Worm (Caenorhabditis elegans) whole organism, L4 larva: ENCODE data around the gene C09H10.9.

Experiments used
- D1046.2 ChIP-seq: fragments of 200-800 bp; sonication (Bioruptor generic); IDR thresholded peaks from 2 replicates; pipeline ENCODE4 v1.3.6; 2022; ENCODE audit warnings: missing genetic modification characterization, missing compliant biosample characterization
- F37D6.2 ChIP-seq: sonication (generic microtip); optimal IDR thresholded peaks from 2 replicates; lab custom pipeline; 2016; ENCODE audit warnings: mild to moderate bottlenecking, missing genetic modification characterization, missing compliant biosample characterization
- F44E2.7 ChIP-seq: fragments of 200-800 bp; sonication (Bioruptor generic); IDR thresholded peaks from 2 replicates; pipeline ENCODE4 v2.1.2; 2022; ENCODE audit warnings: missing genetic modification characterization, missing compliant biosample characterization
- T26A8.4 ChIP-seq: fragments of 200-800 bp; sonication (Bioruptor generic); IDR thresholded peaks from 2 replicates; pipeline ENCODE4 v1.3.6; 2022; ENCODE audit warnings: missing genetic modification characterization, missing compliant biosample characterization
- Y105C5A.15 ChIP-seq: fragments of 200-800 bp; sonication (Bioruptor generic); IDR thresholded peaks from 2 replicates; pipeline ENCODE4 v1.3.6; 2022; ENCODE audit warnings: missing genetic modification characterization, missing compliant biosample characterization
- arid-1 ChIP-seq: fragments of 200-800 bp; sonication (Bioruptor generic); conservative IDR thresholded peaks from 2 replicates; pipeline ENCODE4 v1.3.6; 2022; ENCODE audit warnings: missing genetic modification reagents, missing genetic modification characterization, missing compliant biosample characterization
- ceh-32 ChIP-seq: sonication (generic microtip); optimal IDR thresholded peaks from 2 replicates; lab custom pipeline; 2016; ENCODE audit warnings: mild to moderate bottlenecking, missing genetic modification characterization, missing compliant biosample characterization; ENCODE audit not compliant: poor library complexity
- ces-1 ChIP-seq: fragments of 150-350 bp; sonication (generic microtip); optimal IDR thresholded peaks from 4 replicates; lab custom pipeline; 2014; ENCODE audit warnings: missing biosample characterization, missing genetic modification reagents, missing genetic modification characterization
- daf-16 ChIP-seq, 3 experiments: sonication (generic microtip); optimal IDR thresholded peaks; 2 replicates each; lab custom pipeline; 2016 to 2017; ENCODE audit warnings: missing genetic modification characterization in 3 of 3, missing genetic modification reagents in 3 of 3, mild to moderate bottlenecking in 2 of 3, missing compliant biosample characterization in 2 of 3, missing biosample characterization in 1 of 3, moderate library complexity in 1 of 3
- daf-19 ChIP-seq: fragments of 200-800 bp; sonication (Bioruptor generic); conservative IDR thresholded peaks from 2 replicates; pipeline ENCODE4 v1.3.6; 2022; ENCODE audit warnings: missing genetic modification characterization, missing compliant biosample characterization
- dmd-6 ChIP-seq: fragments of 200-800 bp; sonication (Bioruptor generic); IDR thresholded peaks from 2 replicates; pipeline ENCODE4 v1.3.6; 2022; ENCODE audit warnings: missing genetic modification reagents, missing genetic modification characterization, missing compliant biosample characterization
- fkh-10 ChIP-seq: fragments of 150-350 bp; optimal IDR thresholded peaks from 2 replicates; lab custom pipeline; 2014; ENCODE audit warnings: missing biosample characterization, missing genetic modification reagents, missing genetic modification characterization
- gei-8 ChIP-seq: fragments of 200-800 bp; sonication (Bioruptor generic); optimal IDR thresholded peaks from 2 replicates; lab custom pipeline; 2018; ENCODE audit warnings: mild to moderate bottlenecking, missing genetic modification characterization, missing compliant biosample characterization
- hlh-11 ChIP-seq: fragments of 200-800 bp; sonication (Bioruptor generic); optimal IDR thresholded peaks from 2 replicates; lab custom pipeline; 2018; ENCODE audit warnings: mild to moderate bottlenecking, missing genetic modification characterization, missing compliant biosample characterization
- hlh-30 ChIP-seq: sonication (generic microtip); optimal IDR thresholded peaks from 2 replicates; lab custom pipeline; 2017; ENCODE audit warnings: antibody characterized with exemption, mild to moderate bottlenecking, missing genetic modification characterization, missing compliant biosample characterization; ENCODE audit not compliant: insufficient read depth
- lin-1 ChIP-seq: fragments of 200-800 bp; sonication (Bioruptor generic); IDR thresholded peaks from 2 replicates; pipeline ENCODE4 v1.3.6; 2022; ENCODE audit warnings: missing genetic modification reagents, missing genetic modification characterization, missing compliant biosample characterization
- lsy-2 ChIP-seq, 2 experiments: fragments of 150-350 bp in 1 of 2; sonication (generic microtip) in 1 of 2; optimal IDR thresholded peaks; 2 replicates each; lab custom pipeline; 2014 to 2017; ENCODE audit warnings: missing biosample characterization in 2 of 2, missing genetic modification characterization in 2 of 2
- madf-5 ChIP-seq, 2 experiments: fragments of 200-800 bp; sonication (Bioruptor generic); IDR thresholded peaks; 2 replicates each; pipeline ENCODE4 v1.3.6; 2022; ENCODE audit warnings: missing compliant biosample characterization in 2 of 2, missing genetic modification characterization in 2 of 2
- madf-9 ChIP-seq: fragments of 200-800 bp; sonication (Bioruptor generic); conservative IDR thresholded peaks from 2 replicates; pipeline ENCODE4 v1.3.6; 2022; ENCODE audit warnings: missing genetic modification reagents, missing genetic modification characterization, missing compliant biosample characterization
- mdt-29 ChIP-seq: fragments of 200-800 bp; sonication (Bioruptor generic); IDR thresholded peaks from 2 replicates; pipeline ENCODE4 v1.3.6; 2022; ENCODE audit warnings: missing genetic modification reagents, missing genetic modification characterization, missing compliant biosample characterization
- mep-1 ChIP-seq: fragments of 150-350 bp; sonication (generic microtip); optimal IDR thresholded peaks from 3 replicates; lab custom pipeline; 2014; ENCODE audit warnings: missing biosample characterization, missing genetic modification characterization
- mes-2 ChIP-seq: sonication (generic microtip); optimal IDR thresholded peaks from 2 replicates; lab custom pipeline; 2016; ENCODE audit warnings: missing genotype, mild to moderate bottlenecking, missing genetic modification characterization, missing compliant biosample characterization; ENCODE audit not compliant: poor library complexity, severe bottlenecking
- nhr-10 ChIP-seq: fragments of 150-350 bp; optimal IDR thresholded peaks from 2 replicates; lab custom pipeline; 2014; ENCODE audit warnings: missing biosample characterization, missing genetic modification characterization
- nhr-111 ChIP-seq: fragments of 200-800 bp; sonication (Bioruptor generic); optimal IDR thresholded peaks from 2 replicates; lab custom pipeline; 2018; ENCODE audit warnings: mild to moderate bottlenecking, missing genetic modification characterization, missing compliant biosample characterization
- nhr-237 ChIP-seq: sonication (generic microtip); optimal IDR thresholded peaks from 2 replicates; lab custom pipeline; 2017; ENCODE audit warnings: missing biosample characterization, missing genetic modification characterization
- nhr-25 ChIP-seq: sonication (generic microtip); optimal IDR thresholded peaks from 2 replicates; lab custom pipeline; 2017; ENCODE audit warnings: missing genetic modification characterization, mild to moderate bottlenecking, missing compliant biosample characterization, antibody characterized with exemption, moderate library complexity, borderline replicate concordance; ENCODE audit not compliant: insufficient read depth
- nhr-28 ChIP-seq: fragments of 150-350 bp; optimal IDR thresholded peaks from 2 replicates; lab custom pipeline; 2014; ENCODE audit warnings: missing biosample characterization, missing genetic modification characterization
- nhr-41 ChIP-seq: fragments of 200-800 bp; sonication (Bioruptor generic); IDR thresholded peaks from 2 replicates; pipeline ENCODE4 v1.3.6; 2022; ENCODE audit warnings: missing genetic modification reagents, missing genetic modification characterization, missing compliant biosample characterization
- nhr-6 ChIP-seq: fragments of 150-350 bp; optimal IDR thresholded peaks from 2 replicates; lab custom pipeline; 2014; ENCODE audit warnings: missing biosample characterization, missing genetic modification characterization
- nhr-77 ChIP-seq: fragments of 150-350 bp; optimal IDR thresholded peaks from 2 replicates; lab custom pipeline; 2014; ENCODE audit warnings: missing biosample characterization, missing genetic modification characterization
- pha-4 ChIP-seq, 2 experiments: fragments of 150-350 bp in 1 of 2; fragments of 200-800 bp in 1 of 2; sonication (Bioruptor generic) in 1 of 2; IDR thresholded peaks in 1 of 2; optimal IDR thresholded peaks in 1 of 2; 2 replicates each; pipeline versions ENCODE4 v1.3.6 to Lab custom; 2014 to 2022; ENCODE audit warnings: missing genetic modification characterization in 2 of 2, missing genetic modification reagents in 2 of 2, missing biosample characterization in 1 of 2, missing compliant biosample characterization in 1 of 2
- rbr-2 ChIP-seq: sonication (generic microtip); optimal IDR thresholded peaks from 2 replicates; lab custom pipeline; 2016; ENCODE audit warnings: missing genotype, missing genetic modification characterization, missing compliant biosample characterization
- saeg-2 ChIP-seq: fragments of 200-800 bp; sonication (Bioruptor generic); IDR thresholded peaks from 2 replicates; pipeline ENCODE4 v1.3.6; 2022; ENCODE audit warnings: missing genetic modification reagents, missing genetic modification characterization, missing compliant biosample characterization
- snpc-4 ChIP-seq: fragments of 150-350 bp; optimal IDR thresholded peaks from 2 replicates; lab custom pipeline; 2014; ENCODE audit warnings: missing biosample characterization, missing genetic modification characterization
- spr-3 ChIP-seq: fragments of 200-800 bp; sonication (Bioruptor generic); optimal IDR thresholded peaks from 2 replicates; lab custom pipeline; 2018; ENCODE audit warnings: mild to moderate bottlenecking, missing genetic modification characterization, missing compliant biosample characterization
- tag-97 ChIP-seq: fragments of 200-800 bp; sonication (Bioruptor generic); IDR thresholded peaks from 2 replicates; pipeline ENCODE4 v1.3.6; 2022; ENCODE audit warnings: missing genetic modification characterization, missing compliant biosample characterization
- unc-130 ChIP-seq: sonication (generic microtip); optimal IDR thresholded peaks from 2 replicates; lab custom pipeline; 2016; ENCODE audit warnings: missing genetic modification reagents, missing genetic modification characterization, missing compliant biosample characterization
- unc-62 ChIP-seq, 3 experiments: fragments of 150-350 bp in 1 of 3; sonication (generic microtip); optimal IDR thresholded peaks in 2 of 3; peaks in 1 of 3; 1 replicate in 1 of 3; 2 replicates in 2 of 3; lab custom pipeline; 2014 to 2017; ENCODE audit warnings: missing biosample characterization in 3 of 3, missing genetic modification characterization in 3 of 3, missing genetic modification reagents in 3 of 3, missing genotype in 1 of 3
- zfp-2 ChIP-seq: sonication (generic microtip); optimal IDR thresholded peaks from 2 replicates; lab custom pipeline; 2016; ENCODE audit warnings: mild to moderate bottlenecking, missing genetic modification characterization, missing compliant biosample characterization
- ztf-11 ChIP-seq: fragments of 150-350 bp; optimal IDR thresholded peaks from 2 replicates; lab custom pipeline; 2014; ENCODE audit warnings: missing biosample characterization, missing genetic modification characterization
- ztf-7 ChIP-seq: fragments of 150-350 bp; optimal IDR thresholded peaks from 2 replicates; lab custom pipeline; 2014; ENCODE audit warnings: missing biosample characterization, missing genetic modification characterization

C09H10.9 gene

ce11 chrII:11097154-11097887, 6.9 kb upstream of the C09H10.9 start, which contains the start of the genes rpl-36.A and nuo-1 (continued):
- TF ChIP-seq mdt-29, result no peak
- TF ChIP-seq gei-8, result no peak
- TF ChIP-seq nhr-6 (tag; lab: Kevin White, UChicago), result peak; percentile 81
- TF ChIP-seq unc-130, result peak; percentile 50
- TF ChIP-seq spr-3 (GFP tag; lab: Kevin White, UChicago), result no peak
- peak; percentile 76 for TF ChIP-seq hlh-30 (tag; lab: Kevin White, UChicago)
- TF ChIP-seq daf-19 (GFP tag; lab: Robert Waterston, UW), result no peak
- peak; percentile 86 for TF ChIP-seq nhr-77 (tag; lab: Kevin White, UChicago)
- TF ChIP-seq Y105C5A.15 (GFP tag; lab: Robert Waterston, UW), result no peak
- TF ChIP-seq nhr-111 (GFP tag; lab: Kevin White, UChicago), result no peak
- TF ChIP-seq lsy-2 (tag; optimal IDR thresholded peaks at IDR 0.05; lab: Kevin White, UChicago), result peak; percentile 91 to 99
- no peak for TF ChIP-seq ztf-7 (tag; lab: Kevin White, UChicago)
- peak; percentile 85 for TF ChIP-seq mep-1 (tag; lab: Kevin White, UChicago)
- peak; percentile 48 for TF ChIP-seq nhr-28 (tag; lab: Kevin White, UChicago)
- no peak for TF ChIP-seq ceh-32 (tag; lab: Kevin White, UChicago)
- no peak for TF ChIP-seq madf-9 (GFP tag; lab: Robert Waterston, UW)
- TF ChIP-seq F44E2.7 (GFP tag; lab: Robert Waterston, UW), result no peak
- no peak for TF ChIP-seq tag-97 (GFP tag; lab: Robert Waterston, UW)
- no peak for TF ChIP-seq nhr-10
- TF ChIP-seq daf-16 (GFP tag; optimal IDR thresholded peaks at IDR 0.05; lab: Kevin White, UChicago), result no peak
- TF ChIP-seq daf-16 (tag; optimal IDR thresholded peaks at IDR 0.05; lab: Kevin White, UChicago), result peak; percentile 41
- TF ChIP-seq ces-1 (GFP tag; lab: Kevin White, UChicago), result no peak
- no peak for TF ChIP-seq nhr-41 (GFP tag; lab: Robert Waterston, UW)
- TF ChIP-seq lin-1 (GFP tag; lab: Robert Waterston, UW), result no peak
- TF ChIP-seq unc-62 (GFP tag; optimal IDR thresholded peaks at IDR 0.05 in 1 of 2; lab: Kevin White, UChicago), result peak in 1 of 2 experiments; percentile 50
- no peak for TF ChIP-seq unc-62 (tag; optimal IDR thresholded peaks at IDR 0.05; lab: Kevin White, UChicago)
- TF ChIP-seq F37D6.2 (tag; lab: Kevin White, UChicago), result peak; percentile 27
- TF ChIP-seq rbr-2 (tag; lab: Kevin White, UChicago), result peak; percentile 57
- TF ChIP-seq fkh-10, result peak; percentile 1
- TF ChIP-seq ztf-11 (tag; lab: Kevin White, UChicago), result no peak

- TF ChIP-seq mes-2 (tag; lab: Kevin White, UChicago) (no peak), pha-4 (GFP tag; IDR thresholded peaks at IDR 0.05; lab: Robert Waterston, UW) (0 out of 2 replicates have a peak, but pooled peaks have one; percentile 11), pha-4 (tag; optimal IDR thresholded peaks at IDR 0.05; lab: Kevin White, UChicago) (no peak), hlh-11 (tag; lab: Kevin White, UChicago) (no peak), unc-62 (GFP tag; optimal IDR thresholded peaks at IDR 0.05 in 1 of 2; lab: Kevin White, UChicago) (peak in 1 of 2 experiments; percentile 36), unc-62 (tag; optimal IDR thresholded peaks at IDR 0.05; lab: Kevin White, UChicago) (no peak)
These were observed 4.4 kb upstream of the C09H10.9 start, which contains the start of gene C09H10.4 for ce11 chrII:11099841-11100240. Gene C09H10.4, plus strand, starts transcription at chrII:11100141.

ce11 chrII:11101171-11101570, 3.1 kb upstream of the C09H10.9 start:
- TF ChIP-seq mdt-29, result no peak
- peak in 1 of 2 experiments; percentile 95 for TF ChIP-seq unc-62 (GFP tag; optimal IDR thresholded peaks at IDR 0.05 in 1 of 2; lab: Kevin White, UChicago)
- no peak for TF ChIP-seq unc-62 (tag; optimal IDR thresholded peaks at IDR 0.05; lab: Kevin White, UChicago)

ce11 chrII:11103052-11103451, 1.2 kb upstream of the C09H10.9 start:
- peak; percentile 49; the same call in 1 of the 2 replicates for TF ChIP-seq dmd-6 (GFP tag; lab: Robert Waterston, UW)
- no peak for TF ChIP-seq F44E2.7 (GFP tag; lab: Robert Waterston, UW)
- TF ChIP-seq T26A8.4, result no peak
- peak; percentile 76 for TF ChIP-seq nhr-6 (tag; lab: Kevin White, UChicago)
- no peak for TF ChIP-seq zfp-2 (tag; lab: Kevin White, UChicago)
- TF ChIP-seq snpc-4 (tag; lab: Kevin White, UChicago), result no peak
- no peak for TF ChIP-seq nhr-25
- TF ChIP-seq D1046.2 (GFP tag; lab: Robert Waterston, UW), result no peak
- TF ChIP-seq spr-3 (GFP tag; lab: Kevin White, UChicago), result no peak
- no peak for TF ChIP-seq arid-1
- no peak for TF ChIP-seq madf-5 (GFP tag; IDR thresholded peaks at IDR 0.05; lab: Robert Waterston, UW)
- peak; percentile 72 for TF ChIP-seq nhr-77 (tag; lab: Kevin White, UChicago)
- no peak for TF ChIP-seq saeg-2 (GFP tag; lab: Robert Waterston, UW)
- TF ChIP-seq rbr-2 (tag; lab: Kevin White, UChicago), result peak; percentile 56
- no peak for TF ChIP-seq nhr-237
